Fruit fly (Drosophila melanogaster) whole organism, embryonic: ENCODE measurements around the gene NitFhit.

ENCODE experiments used
- Aef1 ChIP-seq: fragments of 200-800 bp; sonication (Bioruptor generic); IDR thresholded peaks from 3 replicates; pipeline ENCODE4 v1.3.6; 2022; ENCODE audit warnings: missing biosample characterization, missing genetic modification characterization
- Atf-2 ChIP-seq: fragments of 200-800 bp; sonication (Bioruptor generic); optimal IDR thresholded peaks from 2 replicates; lab custom pipeline; 2016; ENCODE audit warnings: missing biosample characterization, missing genetic modification characterization
- CG10366 ChIP-seq: fragments of 200-800 bp; sonication (Bioruptor generic); IDR thresholded peaks from 2 replicates; pipeline ENCODE4 v1.3.6; 2022; ENCODE audit warnings: missing biosample characterization, missing genetic modification characterization
- CG11456 ChIP-seq: fragments of 200-800 bp; sonication (Bioruptor generic); IDR thresholded peaks from 3 replicates; pipeline ENCODE4 v1.3.6; 2022; ENCODE audit warnings: missing biosample characterization, missing genetic modification characterization
- CG12769 ChIP-seq: fragments of 200-800 bp; sonication (Bioruptor generic); optimal IDR thresholded peaks from 2 replicates; lab custom pipeline; 2019; ENCODE audit warnings: missing biosample characterization, mild to moderate bottlenecking, missing genetic modification characterization, moderate library complexity
- CG13287 ChIP-seq: fragments of 200-800 bp; sonication (Bioruptor generic); IDR thresholded peaks from 2 replicates; pipeline ENCODE4 v1.3.6; 2022; ENCODE audit warnings: missing biosample characterization, missing genetic modification characterization; ENCODE audit not compliant: partially characterized antibody
- CG14860 ChIP-seq: fragments of 200-800 bp; sonication (Bioruptor generic); IDR thresholded peaks from 3 replicates; pipeline ENCODE4 v1.3.6; 2022; ENCODE audit warnings: missing biosample characterization, missing genetic modification characterization; ENCODE audit not compliant: partially characterized antibody
- CG17612 ChIP-seq: fragments of 200-800 bp; sonication (Bioruptor generic); IDR thresholded peaks from 2 replicates; pipeline ENCODE4 v1.3.6; 2022; ENCODE audit warnings: missing biosample characterization, missing genetic modification characterization
- CG17829 ChIP-seq: fragments of 200-800 bp; optimal IDR thresholded peaks from 2 replicates; lab custom pipeline; 2019; ENCODE audit warnings: missing biosample characterization, mild to moderate bottlenecking, missing genetic modification characterization, moderate library complexity
- CG18011 ChIP-seq: fragments of 200-800 bp; sonication (Bioruptor generic); optimal IDR thresholded peaks from 2 replicates; lab custom pipeline; 2017; ENCODE audit warnings: missing biosample characterization, missing genetic modification characterization, mild to moderate bottlenecking, moderate library complexity, missing genotype
- CG1832 ChIP-seq: fragments of 200-800 bp; sonication (Bioruptor generic); optimal IDR thresholded peaks from 2 replicates; lab custom pipeline; 2017; ENCODE audit warnings: missing biosample characterization, mild to moderate bottlenecking, missing genetic modification characterization, inconsistent platforms
- CG31224 ChIP-seq: fragments of 200-800 bp; sonication (Bioruptor generic); IDR thresholded peaks from 2 replicates; pipeline ENCODE4 v1.3.6; 2022; ENCODE audit warnings: missing biosample characterization, missing genetic modification characterization
- CG31365 ChIP-seq: fragments of 200-800 bp; sonication (Bioruptor generic); optimal IDR thresholded peaks from 2 replicates; lab custom pipeline; 2018; ENCODE audit warnings: missing biosample characterization, mild to moderate bottlenecking, missing genetic modification characterization
- CG32767 ChIP-seq: fragments of 200-800 bp; sonication (Bioruptor generic); IDR thresholded peaks from 2 replicates; pipeline ENCODE4 v1.3.6; 2022; ENCODE audit warnings: missing biosample characterization, missing genetic modification characterization
- CG34224 ChIP-seq: fragments of 200-800 bp; sonication (Bioruptor generic); IDR thresholded peaks from 3 replicates; pipeline ENCODE4 v1.3.6; 2022; ENCODE audit warnings: missing biosample characterization, missing genetic modification characterization; ENCODE audit not compliant: partially characterized antibody
- CG42726 ChIP-seq: fragments of 200-800 bp; sonication (Bioruptor generic); IDR thresholded peaks from 2 replicates; pipeline ENCODE4 v1.3.6; 2022; ENCODE audit warnings: missing biosample characterization, missing genetic modification characterization; ENCODE audit not compliant: partially characterized antibody
- CG7556 ChIP-seq: fragments of 200-800 bp; sonication (Bioruptor generic); optimal IDR thresholded peaks from 2 replicates; lab custom pipeline; 2017; ENCODE audit warnings: missing biosample characterization, mild to moderate bottlenecking, missing genetic modification characterization
- CG9609 ChIP-seq: fragments of 200-800 bp; sonication (Bioruptor generic); optimal IDR thresholded peaks from 3 replicates; lab custom pipeline; 2016; ENCODE audit warnings: missing biosample characterization, missing genetic modification characterization
- CG9727 ChIP-seq: fragments of 200-800 bp; sonication (Bioruptor generic); optimal IDR thresholded peaks from 3 replicates; lab custom pipeline; 2017; ENCODE audit warnings: missing biosample characterization, mild to moderate bottlenecking, missing genetic modification characterization
- CG9932 ChIP-seq: fragments of 200-800 bp; sonication (Bioruptor generic); IDR thresholded peaks from 2 replicates; pipeline ENCODE4 v1.3.6; 2022; ENCODE audit warnings: missing biosample characterization, missing genetic modification characterization
- Dref ChIP-seq: fragments of 200-800 bp; sonication (Bioruptor generic); IDR thresholded peaks from 2 replicates; pipeline ENCODE4 v1.3.6; 2022; ENCODE audit warnings: missing biosample characterization, missing genetic modification characterization
- E2f2 ChIP-seq: fragments of 200-800 bp; sonication (Bioruptor generic); IDR thresholded peaks from 2 replicates; pipeline ENCODE4 v1.3.6; 2022; ENCODE audit warnings: missing biosample characterization, missing genetic modification characterization
- ERR ChIP-seq: fragments of 200-800 bp; sonication (Bioruptor generic); optimal IDR thresholded peaks from 2 replicates; lab custom pipeline; 2016; ENCODE audit warnings: missing biosample characterization, missing genetic modification characterization
- Hr78 ChIP-seq, 2 experiments: fragments of 200-800 bp in 1 of 2; fragments of >200 bp in 1 of 2; sonication (Bioruptor generic) in 1 of 2; optimal IDR thresholded peaks; 2 replicates each; lab custom pipeline; 2017 to 2019; ENCODE audit warnings: missing biosample characterization in 2 of 2, missing genetic modification characterization in 2 of 2, mild to moderate bottlenecking in 1 of 2, moderate library complexity in 1 of 2
- Max ChIP-seq: fragments of 200-800 bp; sonication (Bioruptor generic); optimal IDR thresholded peaks from 2 replicates; lab custom pipeline; 2016; ENCODE audit warnings: missing biosample characterization, mild to moderate bottlenecking, missing genetic modification characterization
- Opbp ChIP-seq: fragments of 200-800 bp; sonication (Bioruptor generic); IDR thresholded peaks from 3 replicates; pipeline ENCODE4 v1.3.6; 2022; ENCODE audit warnings: missing biosample characterization, missing genetic modification characterization; ENCODE audit not compliant: partially characterized antibody
- Rx ChIP-seq: fragments of 200-800 bp; sonication (Bioruptor generic); IDR thresholded peaks from 2 replicates; pipeline ENCODE4 v1.3.6; 2022; ENCODE audit warnings: missing biosample characterization, missing genetic modification characterization
- amos ChIP-seq: fragments of 200-800 bp; sonication (Bioruptor generic); IDR thresholded peaks from 2 replicates; pipeline ENCODE4 v1.3.6; 2022; ENCODE audit warnings: missing biosample characterization, missing genetic modification characterization; ENCODE audit not compliant: partially characterized antibody
- bbx ChIP-seq: fragments of 200-800 bp; sonication (Bioruptor generic); IDR thresholded peaks from 2 replicates; pipeline ENCODE4 v1.3.6; 2022; ENCODE audit warnings: missing biosample characterization, missing genetic modification characterization; ENCODE audit not compliant: partially characterized antibody
- br ChIP-seq: fragments of >200 bp; optimal IDR thresholded peaks from 2 replicates; lab custom pipeline; 2017
- chn ChIP-seq: fragments of 200-800 bp; sonication (Bioruptor generic); optimal IDR thresholded peaks from 2 replicates; lab custom pipeline; 2016; ENCODE audit warnings: missing biosample characterization, missing genetic modification characterization
- crol ChIP-seq: fragments of 200-800 bp; sonication (Bioruptor generic); IDR thresholded peaks from 2 replicates; pipeline ENCODE4 v1.3.6; 2022; ENCODE audit warnings: missing biosample characterization, missing genetic modification characterization
- fu2 ChIP-seq: fragments of 200-800 bp; sonication (Bioruptor generic); optimal IDR thresholded peaks from 2 replicates; lab custom pipeline; 2016; ENCODE audit warnings: missing biosample characterization, missing genetic modification characterization
- hbn ChIP-seq: fragments of 200-800 bp; sonication (Bioruptor generic); IDR thresholded peaks from 2 replicates; pipeline ENCODE4 v1.3.6; 2022; ENCODE audit warnings: missing biosample characterization, missing genetic modification characterization; ENCODE audit not compliant: partially characterized antibody
- jumu ChIP-seq: fragments of 200-800 bp; sonication (Bioruptor generic); optimal IDR thresholded peaks from 3 replicates; lab custom pipeline; 2016; ENCODE audit warnings: missing biosample characterization, missing genetic modification characterization
- kni ChIP-seq: fragments of 200-800 bp; sonication (Bioruptor generic); optimal IDR thresholded peaks from 3 replicates; lab custom pipeline; 2017; ENCODE audit warnings: mild to moderate bottlenecking, missing biosample characterization, missing genetic modification reagents, missing genetic modification characterization
- lov ChIP-seq, 2 experiments: fragments of 200-800 bp in 1 of 2; fragments of >200 bp in 1 of 2; sonication (Bioruptor generic) in 1 of 2; IDR thresholded peaks in 1 of 2; optimal IDR thresholded peaks in 1 of 2; 2 replicates in 1 of 2; 3 replicates in 1 of 2; pipeline versions ENCODE4 v1.3.6 to Lab custom; 2017 to 2022; ENCODE audit warnings: missing biosample characterization in 1 of 2, missing genetic modification characterization in 1 of 2
- onecut ChIP-seq: fragments of 200-800 bp; sonication (Bioruptor generic); IDR thresholded peaks from 2 replicates; pipeline ENCODE4 v1.3.6; 2022; ENCODE audit warnings: missing biosample characterization, missing genetic modification characterization
- prd ChIP-seq, 3 experiments: fragments of >200 bp in 2 of 3; fragments of 200-800 bp in 1 of 3; sonication (Bioruptor generic) in 1 of 3; optimal IDR thresholded peaks in 2 of 3; IDR thresholded peaks in 1 of 3; 2 replicates in 2 of 3; 3 replicates in 1 of 3; pipeline versions ENCODE4 v1.3.6 to Lab custom; 2017 to 2022; ENCODE audit warnings: missing biosample characterization in 1 of 3, missing genetic modification characterization in 1 of 3
- pzg ChIP-seq: fragments of 200-800 bp; sonication (Bioruptor generic); optimal IDR thresholded peaks from 3 replicates; lab custom pipeline; 2018; ENCODE audit warnings: missing biosample characterization, mild to moderate bottlenecking, missing genetic modification characterization, moderate library complexity
- slbo ChIP-seq: fragments of 200-800 bp; sonication (Bioruptor generic); IDR thresholded peaks from 2 replicates; pipeline ENCODE4 v1.3.6; 2022; ENCODE audit warnings: missing biosample characterization, missing genetic modification characterization
- trem ChIP-seq: fragments of 200-800 bp; optimal IDR thresholded peaks from 3 replicates; lab custom pipeline; 2019; ENCODE audit warnings: missing biosample characterization, mild to moderate bottlenecking, missing genetic modification characterization, moderate library complexity
- wdn ChIP-seq: fragments of 200-800 bp; sonication (Bioruptor generic); IDR thresholded peaks from 2 replicates; pipeline ENCODE4 v1.3.6; 2022; ENCODE audit warnings: missing biosample characterization, missing genetic modification characterization
- wek ChIP-seq: fragments of 200-800 bp; sonication (Bioruptor generic); optimal IDR thresholded peaks from 3 replicates; lab custom pipeline; 2018; ENCODE audit warnings: missing biosample characterization, mild to moderate bottlenecking, missing genetic modification characterization, moderate library complexity
- zen2 ChIP-seq: fragments of 200-800 bp; sonication (Bioruptor generic); IDR thresholded peaks from 3 replicates; pipeline ENCODE4 v1.3.6; 2022; ENCODE audit warnings: missing biosample characterization, missing genetic modification characterization; ENCODE audit not compliant: partially characterized antibody
- zfh2 ChIP-seq: fragments of 200-800 bp; sonication (Bioruptor generic); optimal IDR thresholded peaks from 2 replicates; lab custom pipeline; 2016; ENCODE audit warnings: missing biosample characterization, missing genetic modification characterization

The NitFhit gene

DNA sequence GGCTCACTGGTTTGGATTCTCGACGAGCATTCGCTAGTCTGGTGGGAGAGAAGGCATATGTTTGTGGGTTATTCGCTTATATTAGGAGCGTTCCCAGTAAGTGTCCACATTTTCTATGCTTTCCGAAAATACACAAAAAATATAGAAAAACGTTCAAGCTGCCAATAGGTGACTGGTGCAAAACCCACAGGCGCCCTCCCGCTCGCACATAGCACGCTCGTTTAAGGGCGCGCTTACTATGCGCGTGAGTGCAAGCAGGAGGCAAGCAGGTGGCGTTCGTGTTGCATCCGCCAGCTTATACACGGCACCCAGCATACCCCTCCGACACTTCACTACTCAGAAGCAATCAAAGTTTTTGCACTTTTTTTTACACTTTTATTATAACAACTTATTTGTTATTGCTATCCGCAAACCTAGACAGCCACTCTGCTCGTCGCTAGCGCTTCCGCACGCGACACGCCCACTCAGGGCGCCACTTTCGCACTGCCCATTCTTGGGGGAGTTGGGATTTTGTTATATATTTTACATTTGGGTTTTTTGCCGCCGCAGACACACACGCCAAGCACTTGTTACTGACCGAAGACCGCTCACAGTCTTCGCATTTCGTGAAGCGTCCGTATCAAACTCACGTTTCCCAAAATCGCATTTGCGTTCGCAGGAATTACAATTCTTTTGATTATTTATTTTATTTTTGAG, 4.3 kb upstream of the NitFhit start (continued):
- TF ChIP-seq Hr78 (GFP tag; optimal IDR thresholded peaks at IDR 0.05; lab: Kevin White, UChicago) (no peak), CG9727 (GFP tag; lab: Kevin White, UChicago) (no peak), CG17829 (tag; lab: Kevin White, UChicago) (peak; percentile 25), crol (peak; percentile 96), prd (optimal IDR thresholded peaks at IDR 0.05; lab: Kevin White, UChicago) (no peak), prd (GFP tag; IDR thresholded peaks at IDR 0.05; lab: Robert Waterston, UW) (no peak), zfh2 (peak; percentile 25), CG32767 (peak; percentile 78), CG18011 (GFP tag; lab: Kevin White, UChicago) (peak; percentile 100), hbn (GFP tag; lab: Robert Waterston, UW) (no peak), CG17612 (GFP tag; lab: Robert Waterston, UW) (no peak), CG34224 (GFP tag; lab: Robert Waterston, UW) (peak; percentile 33; the same call in 2 of the 3 replicates), Max (GFP tag; lab: Kevin White, UChicago) (peak; percentile 16), pzg (GFP tag; lab: Kevin White, UChicago) (peak; percentile 56), lov (optimal IDR thresholded peaks at IDR 0.05; lab: Kevin White, UChicago) (no peak), lov (GFP tag; IDR thresholded peaks at IDR 0.05; lab: Robert Waterston, UW) (peak; percentile 62; the same call in 2 of the 3 replicates), CG10366 (GFP tag; lab: Robert Waterston, UW) (peak; percentile 15; the same call in 1 of the 2 replicates), Atf-2 (GFP tag; lab: Kevin White, UChicago) (peak; percentile 1), CG13287 (GFP tag; lab: Robert Waterston, UW) (peak; percentile 46; the same call in 1 of the 2 replicates), CG12769 (tag; lab: Kevin White, UChicago) (no peak), zen2 (GFP tag; lab: Robert Waterston, UW) (peak; percentile 41; the same call in 1 of the 3 replicates), wdn (GFP tag; lab: Robert Waterston, UW) (peak; percentile 43; the same call in 1 of the 2 replicates), Rx (GFP tag; lab: Robert Waterston, UW) (0 out of 2 replicates have a peak, but pooled peaks have one; percentile 17), CG14860 (GFP tag; lab: Robert Waterston, UW) (no peak; the same call in 2 of the 3 replicates), E2f2 (GFP tag; lab: Robert Waterston, UW) (peak; percentile 33), onecut (peak; percentile 21; the same call in 1 of the 2 replicates), CG1832 (GFP tag; lab: Kevin White, UChicago) (peak; percentile 99), chn (peak; percentile 84), CG7556 (GFP tag; lab: Kevin White, UChicago) (no peak), bbx (GFP tag; lab: Robert Waterston, UW) (peak; percentile 60), slbo (GFP tag; lab: Robert Waterston, UW) (peak; percentile 62), CG31224 (peak; percentile 40; the same call in 1 of the 2 replicates), wek (GFP tag; lab: Kevin White, UChicago) (no peak), jumu (GFP tag; lab: Kevin White, UChicago) (peak; percentile 48), br (no peak), CG42726 (GFP tag; lab: Robert Waterston, UW) (peak; percentile 78; the same call in 1 of the 2 replicates), CG11456 (GFP tag; lab: Robert Waterston, UW) (peak; percentile 53; the same call in 1 of the 3 replicates), trem (no peak), Dref (peak; percentile 54), CG31365 (tag; lab: Kevin White, UChicago) (peak; percentile 70), Opbp (GFP tag; lab: Robert Waterston, UW) (peak; percentile 78), ERR (GFP tag; lab: Kevin White, UChicago) (no peak), CG9609 (peak; percentile 4), amos (GFP tag; lab: Robert Waterston, UW) (peak; percentile 64), CG9932 (GFP tag; lab: Robert Waterston, UW) (peak; percentile 44), fu2 (peak; percentile 32), Aef1 (GFP tag; lab: Robert Waterston, UW) (peak; percentile 47; the same call in 1 of the 3 replicates), kni (GFP tag; lab: Kevin White, UChicago) (peak; percentile 13)
